Worm (Caenorhabditis elegans): ENCODE measurements around the gene Y66D12A.16.

ce11 chrIII:11481309-11481845 lies 42.0 kb upstream of the Y66D12A.16 start:
- no peak for TF ChIP-seq him-1 (tag; optimal IDR thresholded peaks at IDR 0.05)
- TF ChIP-seq W03F9.2 (tag; optimal IDR thresholded peaks at IDR 0.05) = no peak
- no peak for TF ChIP-seq dao-5 (tag; optimal IDR thresholded peaks at IDR 0.05)
